Worm (Caenorhabditis elegans) whole organism, L1 larva: ENCODE data around the gene cic-1.
A peak's percentile ranks its signal among the peaks of the same experiment; 100 is the strongest.

Experiments
- C16A3.4 ChIP-seq: fragments of 150-350 bp; optimal IDR thresholded peaks from 2 replicates; lab custom pipeline; 2014; ENCODE audit warnings: missing biosample characterization, missing genetic modification characterization
- C34B4.2 ChIP-seq: sonication (generic microtip); optimal IDR thresholded peaks from 2 replicates; lab custom pipeline; 2017; ENCODE audit warnings: mild to moderate bottlenecking, missing genetic modification characterization, missing compliant biosample characterization
- F16B12.6 ChIP-seq: fragments of 150-350 bp; optimal IDR thresholded peaks from 2 replicates; lab custom pipeline; 2014; ENCODE audit warnings: missing biosample characterization, missing genetic modification characterization
- Y116A8C.19 ChIP-seq: sonication (generic microtip); optimal IDR thresholded peaks from 2 replicates; lab custom pipeline; 2016; ENCODE audit warnings: missing compliant biosample characterization, missing genetic modification characterization, borderline replicate concordance
- aha-1 ChIP-seq: fragments of 150-350 bp; optimal IDR thresholded peaks from 2 replicates; lab custom pipeline; 2014; ENCODE audit warnings: missing biosample characterization, missing genetic modification characterization
- blmp-1 ChIP-seq: fragments of 150-350 bp; optimal IDR thresholded peaks from 2 replicates; lab custom pipeline; 2014; ENCODE audit warnings: missing biosample characterization, missing genetic modification characterization
- ceh-8 ChIP-seq: fragments of 200-800 bp; sonication (Bioruptor generic); optimal IDR thresholded peaks from 2 replicates; lab custom pipeline; 2018; ENCODE audit warnings: mild to moderate bottlenecking, missing genetic modification characterization, moderate library complexity, missing compliant biosample characterization
- ceh-82 ChIP-seq, 3 experiments: fragments of 150-350 bp in 1 of 3; sonication (generic microtip) in 2 of 3; optimal IDR thresholded peaks; 2 replicates each; lab custom pipeline; 2014 to 2017; ENCODE audit warnings: missing biosample characterization in 3 of 3, missing genetic modification characterization in 3 of 3
- ceh-90 ChIP-seq: sonication (generic microtip); optimal IDR thresholded peaks from 2 replicates; lab custom pipeline; 2016; ENCODE audit warnings: missing genetic modification characterization, missing compliant biosample characterization
- dpl-1 ChIP-seq, 3 experiments: fragments of 150-350 bp in 2 of 3; sonication (generic microtip) in 1 of 3; optimal IDR thresholded peaks; 2 replicates each; lab custom pipeline; 2014 to 2017; ENCODE audit warnings: missing biosample characterization in 3 of 3, missing genetic modification characterization in 3 of 3, missing genetic modification reagents in 3 of 3
- dsc-1 ChIP-seq: sonication (generic microtip); optimal IDR thresholded peaks from 2 replicates; lab custom pipeline; 2016; ENCODE audit warnings: mild to moderate bottlenecking, missing genetic modification characterization, missing compliant biosample characterization
- egl-13 ChIP-seq: sonication (generic microtip); optimal IDR thresholded peaks from 2 replicates; lab custom pipeline; 2016; ENCODE audit warnings: missing genotype, missing genetic modification reagents, missing genetic modification characterization, missing compliant biosample characterization
- elt-2 ChIP-seq: sonication (generic microtip); optimal IDR thresholded peaks from 2 replicates; lab custom pipeline; 2016; ENCODE audit warnings: missing genetic modification characterization, mild to moderate bottlenecking, inconsistent platforms, missing compliant biosample characterization, missing genetic modification reagents
- elt-3 ChIP-seq, 6 experiments: fragments of 150-350 bp in 1 of 6; sonication (generic microtip); optimal IDR thresholded peaks; 2 replicates each; lab custom pipeline; 2017 to 2018; ENCODE audit warnings: missing biosample characterization in 6 of 6, missing genetic modification characterization in 6 of 6, inconsistent platforms in 1 of 6
- fkh-8 ChIP-seq: sonication (generic microtip); optimal IDR thresholded peaks from 2 replicates; lab custom pipeline; 2016; ENCODE audit warnings: mild to moderate bottlenecking, missing genetic modification characterization, missing compliant biosample characterization
- fos-1 ChIP-seq: fragments of 150-350 bp; optimal IDR thresholded peaks from 2 replicates; lab custom pipeline; 2014; ENCODE audit warnings: missing biosample characterization, missing genetic modification characterization
- grh-1 ChIP-seq: fragments of 200-800 bp; sonication (Bioruptor generic); IDR thresholded peaks from 2 replicates; pipeline ENCODE4 v1.3.6; 2022; ENCODE audit warnings: missing genetic modification reagents, missing genetic modification characterization, missing compliant biosample characterization
- hlh-17 ChIP-seq: fragments of 200-800 bp; sonication (Bioruptor generic); optimal IDR thresholded peaks from 2 replicates; lab custom pipeline; 2018; ENCODE audit warnings: missing genetic modification characterization, mild to moderate bottlenecking, missing compliant biosample characterization, moderate library complexity, borderline replicate concordance
- hlh-4 ChIP-seq: sonication (generic microtip); optimal IDR thresholded peaks from 2 replicates; lab custom pipeline; 2016; ENCODE audit warnings: mild to moderate bottlenecking, missing genetic modification characterization, missing compliant biosample characterization
- hpl-2 ChIP-seq: fragments of 150-350 bp; optimal IDR thresholded peaks from 2 replicates; lab custom pipeline; 2014; ENCODE audit warnings: missing biosample characterization, missing genetic modification reagents, missing genetic modification characterization
- irx-1 ChIP-seq: sonication (generic microtip); optimal IDR thresholded peaks from 2 replicates; lab custom pipeline; 2016; ENCODE audit warnings: missing genetic modification characterization, missing compliant biosample characterization
- isw-1 ChIP-seq: fragments of 200-800 bp; sonication (Bioruptor generic); IDR thresholded peaks from 2 replicates; pipeline ENCODE4 v1.3.6; 2022; ENCODE audit warnings: missing genetic modification characterization, missing compliant biosample characterization
- lin-13 ChIP-seq: fragments of 150-350 bp; optimal IDR thresholded peaks from 2 replicates; lab custom pipeline; 2014; ENCODE audit warnings: missing biosample characterization, missing genetic modification reagents, missing genetic modification characterization
- lin-14 ChIP-seq: fragments of 200-800 bp; sonication (Bioruptor generic); optimal IDR thresholded peaks from 2 replicates; lab custom pipeline; 2018; ENCODE audit warnings: mild to moderate bottlenecking, missing genetic modification characterization, moderate library complexity, missing compliant biosample characterization
- lin-35 ChIP-seq, 2 experiments: fragments of 150-350 bp; optimal IDR thresholded peaks; 2 replicates each; lab custom pipeline; 2014; ENCODE audit warnings: missing biosample characterization in 2 of 2, missing genetic modification characterization in 2 of 2, missing genetic modification reagents in 2 of 2
- lin-39 ChIP-seq: fragments of 150-350 bp; optimal IDR thresholded peaks from 2 replicates; lab custom pipeline; 2014; ENCODE audit warnings: missing biosample characterization, missing genetic modification reagents, missing genetic modification characterization
- lir-3 ChIP-seq: sonication (generic microtip); optimal IDR thresholded peaks from 2 replicates; lab custom pipeline; 2016; ENCODE audit warnings: mild to moderate bottlenecking, missing genetic modification characterization, moderate library complexity, missing compliant biosample characterization; ENCODE audit not compliant: poor library complexity
- lsy-2 ChIP-seq, 2 experiments: fragments of 150-350 bp; optimal IDR thresholded peaks; 2 replicates each; lab custom pipeline; 2014; ENCODE audit warnings: missing biosample characterization in 2 of 2, missing genetic modification characterization in 2 of 2
- mab-9 ChIP-seq: fragments of 200-800 bp; sonication (Bioruptor generic); IDR thresholded peaks from 2 replicates; pipeline ENCODE4 v1.3.6; 2022; ENCODE audit warnings: missing genetic modification reagents, missing genetic modification characterization, missing compliant biosample characterization
- mdl-1 ChIP-seq, 2 experiments: fragments of 150-350 bp; optimal IDR thresholded peaks; 2 replicates each; lab custom pipeline; 2014 to 2017; ENCODE audit warnings: missing biosample characterization in 2 of 2, missing genetic modification characterization in 2 of 2, inconsistent platforms in 1 of 2
- mef-2 ChIP-seq: fragments of 150-350 bp; optimal IDR thresholded peaks from 2 replicates; lab custom pipeline; 2014; ENCODE audit warnings: missing biosample characterization, missing genetic modification characterization
- nhr-12 ChIP-seq: sonication (generic microtip); optimal IDR thresholded peaks from 2 replicates; lab custom pipeline; 2017; ENCODE audit warnings: missing biosample characterization, missing genetic modification characterization
- nhr-19 ChIP-seq: fragments of 200-800 bp; sonication (Bioruptor generic); conservative IDR thresholded peaks from 2 replicates; pipeline ENCODE4 v1.3.6; 2022; ENCODE audit warnings: missing genetic modification characterization, missing compliant biosample characterization
- nhr-237 ChIP-seq: fragments of 150-350 bp; optimal IDR thresholded peaks from 2 replicates; lab custom pipeline; 2014; ENCODE audit warnings: missing biosample characterization, missing genetic modification characterization
- nhr-28 ChIP-seq: fragments of 150-350 bp; optimal IDR thresholded peaks from 2 replicates; lab custom pipeline; 2014; ENCODE audit warnings: missing biosample characterization, missing genetic modification characterization
- nhr-47 ChIP-seq: sonication (generic microtip); optimal IDR thresholded peaks from 2 replicates; lab custom pipeline; 2016; ENCODE audit warnings: mild to moderate bottlenecking, missing genetic modification characterization, moderate library complexity, missing compliant biosample characterization
- nhr-71 ChIP-seq: sonication (generic microtip); optimal IDR thresholded peaks from 2 replicates; lab custom pipeline; 2016; ENCODE audit warnings: mild to moderate bottlenecking, missing genetic modification characterization, moderate library complexity, missing compliant biosample characterization
- nhr-76 ChIP-seq: sonication (generic microtip); optimal IDR thresholded peaks from 2 replicates; lab custom pipeline; 2017; ENCODE audit warnings: missing biosample characterization, missing genetic modification characterization
- nhr-85 ChIP-seq: sonication (generic microtip); peaks from one replicate; lab custom pipeline; 2016; ENCODE audit warnings: missing genetic modification characterization, inconsistent platforms, missing compliant biosample characterization
- nhr-90 ChIP-seq: sonication (generic microtip); optimal IDR thresholded peaks from 2 replicates; lab custom pipeline; 2016; ENCODE audit warnings: mild to moderate bottlenecking, missing genetic modification characterization, missing compliant biosample characterization; ENCODE audit not compliant: poor library complexity
- pqm-1 ChIP-seq: sonication (generic microtip); optimal IDR thresholded peaks from 3 replicates; lab custom pipeline; 2017; ENCODE audit warnings: missing biosample characterization, missing genetic modification characterization
- rnt-1 ChIP-seq: sonication (generic microtip); optimal IDR thresholded peaks from 2 replicates; lab custom pipeline; 2016; ENCODE audit warnings: mild to moderate bottlenecking, missing genetic modification characterization, moderate library complexity, missing compliant biosample characterization
- snu-23 ChIP-seq: sonication (generic microtip); optimal IDR thresholded peaks from 2 replicates; lab custom pipeline; 2016; ENCODE audit warnings: missing genetic modification characterization, missing compliant biosample characterization
- sox-4 ChIP-seq: sonication (generic microtip); optimal IDR thresholded peaks from 2 replicates; lab custom pipeline; 2016; ENCODE audit warnings: missing genetic modification characterization, missing compliant biosample characterization
- sup-37 ChIP-seq: fragments of 200-800 bp; sonication (Bioruptor generic); optimal IDR thresholded peaks from 2 replicates; lab custom pipeline; 2018; ENCODE audit warnings: mild to moderate bottlenecking, missing genetic modification characterization, missing compliant biosample characterization
- swsn-7 ChIP-seq: sonication (generic microtip); optimal IDR thresholded peaks from 2 replicates; lab custom pipeline; 2016; ENCODE audit warnings: missing genetic modification characterization, missing compliant biosample characterization
- tbx-2 ChIP-seq: sonication (generic microtip); optimal IDR thresholded peaks from 2 replicates; lab custom pipeline; 2016; ENCODE audit warnings: missing genetic modification characterization, missing compliant biosample characterization
- tlp-1 ChIP-seq: fragments of 150-350 bp; optimal IDR thresholded peaks from 2 replicates; lab custom pipeline; 2014; ENCODE audit warnings: missing biosample characterization, missing genetic modification characterization
- unc-62 ChIP-seq: fragments of 150-350 bp; optimal IDR thresholded peaks from 2 replicates; lab custom pipeline; 2014; ENCODE audit warnings: missing biosample characterization, missing genetic modification reagents, missing genetic modification characterization
- unc-98 ChIP-seq: fragments of 200-800 bp; sonication (Bioruptor generic); IDR thresholded peaks from 2 replicates; pipeline ENCODE4 v1.3.6; 2022; ENCODE audit warnings: missing genetic modification characterization, missing compliant biosample characterization
- vab-15 ChIP-seq: sonication (generic microtip); optimal IDR thresholded peaks from 2 replicates; lab custom pipeline; 2017; ENCODE audit warnings: missing genotype, mild to moderate bottlenecking, missing genetic modification characterization, missing compliant biosample characterization
- xbp-1 ChIP-seq: sonication (generic microtip); optimal IDR thresholded peaks from 2 replicates; lab custom pipeline; 2016; ENCODE audit warnings: missing genetic modification characterization, missing compliant biosample characterization

cic-1 gene

ce11 chrIII:2418159-2418658, 17.2 kb upstream of the cic-1 start, which contains the start of the genes W04B5.5 and W04B5.3:
Gene W04B5.5, minus strand, starts transcription at chrIII:2418209.
Gene W04B5.3, plus strand, starts transcription at chrIII:2418514.
- peak; percentile 30 for TF ChIP-seq C16A3.4
- TF ChIP-seq nhr-71 (tag; lab: Kevin White, UChicago): peak; percentile 72
- TF ChIP-seq ceh-82 (tag; optimal IDR thresholded peaks at IDR 0.05; lab: Kevin White, UChicago): peak; percentile 43 to 84 (median 45)
- TF ChIP-seq lin-13 (GFP tag; lab: Kevin White, UChicago): peak; percentile 56
- no peak for TF ChIP-seq nhr-76 (tag; lab: Kevin White, UChicago)
- TF ChIP-seq nhr-47 (tag; lab: Kevin White, UChicago): peak; percentile 79
- TF ChIP-seq hlh-4 (tag; lab: Kevin White, UChicago): no peak
- TF ChIP-seq fos-1 (tag; lab: Kevin White, UChicago): peak; percentile 17
- peak; percentile 53 for TF ChIP-seq dsc-1
- TF ChIP-seq sox-4 (tag; lab: Kevin White, UChicago): no peak
- TF ChIP-seq mef-2 (tag; lab: Kevin White, UChicago): no peak
- TF ChIP-seq C34B4.2 (tag; lab: Kevin White, UChicago): no peak
- TF ChIP-seq hpl-2 (GFP tag; lab: Kevin White, UChicago): no peak
- TF ChIP-seq lin-14: peak; percentile 48
- peak; percentile 47 for TF ChIP-seq xbp-1 (tag; lab: Kevin White, UChicago)
- no peak for TF ChIP-seq vab-15 (tag; lab: Kevin White, UChicago)
- TF ChIP-seq unc-62 (GFP tag; lab: Kevin White, UChicago): no peak
- peak; percentile 38 for TF ChIP-seq lin-39 (tag; lab: Kevin White, UChicago)
- peak; percentile 63 for TF ChIP-seq nhr-19 (GFP tag; lab: Robert Waterston, UW)
- peak; percentile 76 for TF ChIP-seq snu-23 (GFP tag; lab: Kevin White, UChicago)
- peak; percentile 60 for TF ChIP-seq isw-1 (GFP tag; lab: Robert Waterston, UW)
- TF ChIP-seq mdl-1 (tag; optimal IDR thresholded peaks at IDR 0.05; lab: Kevin White, UChicago): peak in 1 of 2 experiments; percentile 75
- TF ChIP-seq irx-1 (tag; lab: Kevin White, UChicago): peak; percentile 54
- no peak for TF ChIP-seq sup-37 (GFP tag; lab: Kevin White, UChicago)
- no peak for TF ChIP-seq fkh-8 (tag; lab: Kevin White, UChicago)
- TF ChIP-seq nhr-90 (tag; lab: Kevin White, UChicago): peak; percentile 66
- no peak for TF ChIP-seq lir-3 (tag; lab: Kevin White, UChicago)
- TF ChIP-seq swsn-7 (tag; lab: Kevin White, UChicago): peak; percentile 45
- peak; percentile 74 for TF ChIP-seq tbx-2 (tag; lab: Kevin White, UChicago)
- 0 out of 2 replicates have a peak, but pooled peaks have one; percentile 43 for TF ChIP-seq mab-9
- peak; percentile 79 to 86 for TF ChIP-seq lsy-2 (tag; optimal IDR thresholded peaks at IDR 0.05; lab: Kevin White, UChicago)
- TF ChIP-seq pqm-1 (tag; lab: Kevin White, UChicago): no peak
- TF ChIP-seq grh-1 (GFP tag; lab: Robert Waterston, UW): 0 out of 2 replicates have a peak, but pooled peaks have one; percentile 20
- TF ChIP-seq lin-35 (GFP tag; optimal IDR thresholded peaks at IDR 0.05; lab: Kevin White, UChicago): peak; percentile 98
- TF ChIP-seq blmp-1 (tag; lab: Kevin White, UChicago): peak; percentile 31
- TF ChIP-seq tlp-1: no peak
- no peak for TF ChIP-seq aha-1 (tag; lab: Kevin White, UChicago)
- no peak for TF ChIP-seq egl-13 (tag; lab: Kevin White, UChicago)
- no peak for TF ChIP-seq nhr-237
- TF ChIP-seq F16B12.6: peak; percentile 98
- TF ChIP-seq nhr-28 (tag; lab: Kevin White, UChicago): no peak
- 0 out of 2 replicates have a peak, but pooled peaks have one; percentile 22 for TF ChIP-seq unc-98
- TF ChIP-seq dpl-1 (GFP tag; optimal IDR thresholded peaks at IDR 0.05; lab: Kevin White, UChicago): peak; percentile 95 to 97 (median 97)
- TF ChIP-seq Y116A8C.19: no peak
- no peak for TF ChIP-seq nhr-12
- no peak for TF ChIP-seq hlh-17 (GFP tag; lab: Kevin White, UChicago)
- TF ChIP-seq ceh-8: peak; percentile 39
- TF ChIP-seq elt-2: peak; percentile 75
- no peak for TF ChIP-seq rnt-1 (tag; lab: Kevin White, UChicago)
- TF ChIP-seq ceh-90 (tag; lab: Kevin White, UChicago): peak; percentile 16
- TF ChIP-seq elt-3 (tag; optimal IDR thresholded peaks at IDR 0.05; lab: Kevin White, UChicago): peak in 2 of 6 experiments; percentile 2 to 33
- peak; percentile 16 for TF ChIP-seq nhr-85 (tag; lab: Kevin White, UChicago)
